Worm (Caenorhabditis elegans) whole organism, L4/young adult: ENCODE data around the gene lgc-49.

Experiments
- W03F9.2 ChIP-seq: fragments of 150-350 bp; optimal IDR thresholded peaks from 2 replicates; lab custom pipeline; 2014; ENCODE audit warnings: missing biosample characterization, missing genetic modification characterization
- dao-5 ChIP-seq: sonication (generic microtip); optimal IDR thresholded peaks from 2 replicates; lab custom pipeline; 2016; ENCODE audit warnings: missing genotype, missing genetic modification characterization, moderate library complexity, missing compliant biosample characterization
- him-1 ChIP-seq: sonication (generic microtip); optimal IDR thresholded peaks from 2 replicates; lab custom pipeline; 2016; ENCODE audit warnings: missing genotype, missing genetic modification reagents, missing genetic modification characterization, missing compliant biosample characterization

The lgc-49 gene

ce11 chrV:11170564-11171329 is 20.3 kb upstream of the lgc-49 start:
- TF ChIP-seq him-1 (tag; lab: Kevin White, UChicago) (no peak), W03F9.2 (tag; lab: Kevin White, UChicago) (no peak), dao-5 (tag; lab: Kevin White, UChicago) (no peak)

DNA sequence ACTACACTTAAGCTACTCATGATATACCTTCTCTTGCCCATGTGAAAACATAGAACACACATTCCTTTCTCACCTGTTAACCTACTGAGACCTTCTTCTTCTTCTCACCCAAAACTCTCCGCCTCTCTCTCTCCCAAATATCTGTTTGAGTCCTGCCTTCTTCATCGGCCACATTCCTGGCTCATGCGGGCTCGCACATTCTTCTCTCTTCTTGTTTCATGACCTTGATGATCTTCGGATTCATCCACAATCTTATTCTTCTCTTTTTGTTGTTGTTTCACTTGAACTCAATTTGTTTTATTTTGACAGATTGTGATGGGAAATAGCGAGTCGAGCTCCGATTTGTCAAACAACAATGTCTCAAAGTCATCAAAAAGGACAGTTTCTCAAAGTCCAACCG is 19.2 kb upstream of the lgc-49 start, which contains the start of gene T19C4.5:
Gene T19C4.5, plus strand, starts transcription at position 308 of the 400 bp plus-strand sequence.
- TF ChIP-seq W03F9.2 (tag; lab: Kevin White, UChicago) (no peak), dao-5 (tag; lab: Kevin White, UChicago) (no peak), him-1 (tag; lab: Kevin White, UChicago) (no peak)

ce11 chrV:11172667-11173066 is 18.4 kb upstream of the lgc-49 start:
- no peak for TF ChIP-seq dao-5 (tag; lab: Kevin White, UChicago)
- no peak for TF ChIP-seq W03F9.2 (tag; lab: Kevin White, UChicago)
- TF ChIP-seq him-1 (tag; lab: Kevin White, UChicago): no peak

ce11 chrV:11174663-11175062 is 16.4 kb upstream of the lgc-49 start:
- TF ChIP-seq dao-5 (tag; lab: Kevin White, UChicago): no peak
- TF ChIP-seq W03F9.2 (tag; lab: Kevin White, UChicago): no peak
- no peak for TF ChIP-seq him-1 (tag; lab: Kevin White, UChicago)

ce11 chrV:11177577-11177976 is 13.5 kb upstream of the lgc-49 start, which contains the start of gene gpa-1:
TSS of gene gpa-1 (minus strand) at chrV:11177677.
- TF ChIP-seq him-1 (tag; lab: Kevin White, UChicago) (no peak), W03F9.2 (tag; lab: Kevin White, UChicago) (no peak), dao-5 (tag; lab: Kevin White, UChicago) (no peak)

DNA sequence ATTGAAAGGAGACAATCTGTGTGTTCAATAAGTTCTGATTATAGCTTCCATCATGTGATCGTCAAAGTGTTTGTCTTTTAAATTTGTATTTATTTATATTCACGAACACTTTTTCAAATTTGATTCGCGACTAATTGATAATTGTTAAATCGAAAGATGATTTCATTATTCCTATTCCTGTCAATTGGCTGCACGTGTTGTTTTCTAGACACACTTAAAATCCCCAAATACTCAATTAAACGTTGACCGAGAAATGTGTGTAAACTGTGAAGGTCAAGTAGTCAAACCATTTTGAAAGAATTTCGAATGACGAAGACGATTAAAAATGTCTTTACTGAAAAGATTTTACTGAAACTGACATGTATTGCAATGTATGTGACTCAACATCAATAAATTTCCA is 10.1 kb upstream of the lgc-49 start:
- TF ChIP-seq him-1 (tag; lab: Kevin White, UChicago): no peak
- no peak for TF ChIP-seq dao-5 (tag; lab: Kevin White, UChicago)
- TF ChIP-seq W03F9.2 (tag; lab: Kevin White, UChicago): no peak

ce11 chrV:11182925-11183324 is 8.2 kb upstream of the lgc-49 start, which contains the start of gene cnc-10:
TSS of gene cnc-10 (plus strand) at chrV:11183225.
- TF ChIP-seq W03F9.2 (tag; lab: Kevin White, UChicago): no peak
- TF ChIP-seq him-1 (tag; lab: Kevin White, UChicago): no peak
- no peak for TF ChIP-seq dao-5 (tag; lab: Kevin White, UChicago)

ce11 chrV:11196109-11196508 is 5.0 kb downstream of the lgc-49 start, which contains the start of gene clc-6:
TSS of gene clc-6 (minus strand) at chrV:11196209.
- TF ChIP-seq dao-5 (tag; lab: Kevin White, UChicago): no peak
- no peak for TF ChIP-seq W03F9.2 (tag; lab: Kevin White, UChicago)
- TF ChIP-seq him-1 (tag; lab: Kevin White, UChicago): no peak

- no peak for TF ChIP-seq him-1 (tag; lab: Kevin White, UChicago)
- TF ChIP-seq dao-5 (tag; lab: Kevin White, UChicago): no peak
- TF ChIP-seq W03F9.2 (tag; lab: Kevin White, UChicago): no peak
Observed at ce11 chrV:11196631-11197258, 5.7 kb downstream of the lgc-49 start.

DNA sequence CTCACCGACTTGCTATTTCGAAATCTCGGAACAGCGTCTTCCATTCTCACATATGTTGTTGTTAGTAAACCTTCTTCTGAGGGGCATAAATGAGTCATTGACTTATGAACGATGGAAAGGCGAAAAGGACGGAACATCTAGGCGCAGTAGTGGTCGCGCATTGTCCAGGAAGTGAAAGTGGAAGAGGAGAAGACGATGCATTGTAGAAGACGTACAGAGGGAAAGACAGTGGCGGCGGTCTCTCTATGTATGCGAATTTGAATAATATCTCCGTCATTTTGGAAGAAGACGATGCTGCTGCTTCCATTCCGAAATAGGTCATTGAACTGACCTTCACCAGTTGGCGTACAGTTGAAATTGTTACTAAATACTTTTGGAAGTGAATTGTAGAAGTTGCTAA is 7.0 kb downstream of the lgc-49 start:
- TF ChIP-seq him-1 (tag; lab: Kevin White, UChicago): no peak
- no peak for TF ChIP-seq W03F9.2 (tag; lab: Kevin White, UChicago)

DNA sequence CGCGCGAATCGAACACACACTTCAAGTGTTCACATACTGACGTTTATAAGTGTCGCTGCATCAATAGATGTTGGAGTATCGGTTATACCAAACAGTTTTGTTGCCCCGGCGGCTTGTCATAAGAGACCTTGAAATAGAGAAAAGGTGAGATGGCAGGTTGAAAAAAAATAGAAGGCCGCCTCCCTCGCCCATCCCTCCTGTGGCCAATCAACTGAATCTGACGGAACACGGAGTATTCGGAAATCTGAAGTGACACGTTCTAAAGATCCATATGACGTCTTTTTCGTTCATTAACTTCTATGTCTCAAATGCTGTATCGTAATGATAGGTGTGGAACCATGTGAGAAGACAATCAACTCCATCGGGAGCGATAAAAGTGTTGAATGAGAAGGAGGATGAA is 8.4 kb downstream of the lgc-49 start:
- no peak for TF ChIP-seq W03F9.2 (tag; lab: Kevin White, UChicago)
- no peak for TF ChIP-seq dao-5 (tag; lab: Kevin White, UChicago)
- TF ChIP-seq him-1 (tag; lab: Kevin White, UChicago): no peak

DNA sequence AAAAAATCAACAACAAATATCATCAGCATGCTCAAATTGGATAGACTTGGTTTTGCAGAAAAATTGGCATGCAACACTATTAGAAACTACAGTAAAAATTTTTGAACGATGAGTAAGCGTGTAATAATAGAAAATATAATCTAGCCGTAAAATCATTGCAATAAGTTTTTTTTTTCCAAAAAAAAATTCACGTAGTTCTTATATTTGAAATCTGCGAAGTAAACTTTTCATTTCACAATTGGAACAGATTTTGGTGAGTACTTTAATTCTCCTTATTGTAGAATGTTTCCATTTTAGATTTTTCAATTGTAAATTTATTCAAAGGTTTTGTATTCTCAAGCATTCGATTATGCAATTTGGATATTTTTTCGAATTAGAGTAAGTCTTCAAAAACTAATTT is 9.2 kb downstream of the lgc-49 start, which contains the start of gene K10D6.3:
Gene K10D6.3, plus strand, starts transcription at position 301 of the 400 bp plus-strand sequence.
- TF ChIP-seq dao-5 (tag; lab: Kevin White, UChicago) (no peak), him-1 (tag; lab: Kevin White, UChicago) (no peak), W03F9.2 (tag; lab: Kevin White, UChicago) (no peak)

DNA sequence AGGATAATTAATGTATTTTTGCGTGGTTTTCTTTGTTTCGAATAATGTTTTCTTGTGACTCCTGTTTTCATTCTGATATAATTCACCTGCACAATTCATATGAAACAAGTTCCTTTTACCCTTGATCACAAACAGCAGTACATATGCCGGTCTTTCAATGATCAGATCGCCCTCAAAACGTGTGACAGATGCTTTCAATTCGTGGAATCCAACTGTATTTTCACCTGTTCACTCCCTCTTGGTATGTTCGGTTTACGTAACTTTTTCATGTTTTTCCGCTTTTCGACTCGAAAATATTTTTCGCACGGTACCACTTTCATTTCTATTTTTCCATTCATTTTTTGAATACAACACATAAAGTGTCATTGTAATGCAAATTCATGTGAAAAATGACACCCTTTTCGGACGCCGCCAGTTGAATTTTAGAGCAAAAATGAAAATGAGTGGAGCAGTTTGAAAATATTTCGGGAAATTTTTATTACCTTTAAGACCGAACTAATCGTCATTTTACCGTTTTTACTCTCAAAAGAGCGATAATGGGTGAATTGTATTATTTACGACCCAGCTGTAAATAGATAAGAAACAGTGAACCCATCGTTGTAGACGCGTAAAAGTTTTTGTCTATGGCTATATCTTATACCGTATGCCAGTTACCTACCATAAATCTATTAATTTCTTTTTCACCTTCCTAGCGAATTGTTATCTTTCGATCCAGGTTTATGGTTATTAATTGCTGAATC is 10.9 kb downstream of the lgc-49 start, which contains the start of gene K10D6.4:
Gene K10D6.4, plus strand, starts transcription at position 100 of the 740 bp plus-strand sequence.
- TF ChIP-seq him-1 (tag; lab: Kevin White, UChicago): no peak
- no peak for TF ChIP-seq dao-5 (tag; lab: Kevin White, UChicago)
- TF ChIP-seq W03F9.2 (tag; lab: Kevin White, UChicago): no peak
